Worm (Caenorhabditis elegans): ENCODE measurements around the gene kcnl-3.

kcnl-3 gene

ce11 chrX:5413510-5413909, 26.9 kb downstream of the kcnl-3 start, which contains the start of gene pks-1:
Gene pks-1, plus strand, starts transcription at chrX:5413810.
- TF ChIP-seq cnd-1 (tag; optimal IDR thresholded peaks at IDR 0.05) (no peak), lin-13 (tag; optimal IDR thresholded peaks at IDR 0.05) (no peak), lsy-2 (tag; optimal IDR thresholded peaks at IDR 0.05) (no peak), nhr-28 (tag; optimal IDR thresholded peaks at IDR 0.05) (no peak)

ce11 chrX:5414250-5414649, 27.6 kb downstream of the kcnl-3 start, which contains the start of gene C41A3.2:
Gene C41A3.2, minus strand, starts transcription at chrX:5414350.
- TF ChIP-seq pha-4 (tag; optimal IDR thresholded peaks at IDR 0.05), result no peak
- TF ChIP-seq flh-1 (GFP tag; optimal IDR thresholded peaks at IDR 0.05), result no peak
- no peak for TF ChIP-seq unc-120 (tag; optimal IDR thresholded peaks at IDR 0.05; ENCODE audit: poor library complexity, severe bottlenecking)
- no peak for TF ChIP-seq nhr-2 (tag; optimal IDR thresholded peaks at IDR 0.05)
- no peak for TF ChIP-seq lsy-2 (tag; optimal IDR thresholded peaks at IDR 0.05)

ce11 chrX:5429335-5429734, 42.7 kb downstream of the kcnl-3 start:
- peak; percentile 91 for TF ChIP-seq cnd-1 (tag; optimal IDR thresholded peaks at IDR 0.05)
- peak; percentile 71 for TF ChIP-seq elt-1 (tag; optimal IDR thresholded peaks at IDR 0.05; ENCODE audit: borderline replicate concordance, insufficient read depth)
- TF ChIP-seq mep-1 (tag; optimal IDR thresholded peaks at IDR 0.05), result peak; percentile 94
- TF ChIP-seq sem-2 (GFP tag; optimal IDR thresholded peaks at IDR 0.05), result no peak
- peak; percentile 88 for TF ChIP-seq lin-32 (GFP tag; optimal IDR thresholded peaks at IDR 0.05)
- TF ChIP-seq bed-3 (GFP tag; optimal IDR thresholded peaks at IDR 0.05), result no peak
- peak; percentile 79 for TF ChIP-seq ceh-83 (GFP tag; optimal IDR thresholded peaks at IDR 0.05)
- TF ChIP-seq unc-39 (tag; optimal IDR thresholded peaks at IDR 0.05), result peak; percentile 76
- peak; percentile 94 for TF ChIP-seq unc-62 (GFP tag; optimal IDR thresholded peaks at IDR 0.05)
- peak; percentile 99 for TF ChIP-seq pha-4 (tag; optimal IDR thresholded peaks at IDR 0.05)
- peak; percentile 93 for TF ChIP-seq ztf-11 (tag; optimal IDR thresholded peaks at IDR 0.05)
- TF ChIP-seq ceh-43 (GFP tag; optimal IDR thresholded peaks at IDR 0.05), result peak; percentile 75
- TF ChIP-seq hlh-1 (tag; optimal IDR thresholded peaks at IDR 0.05), result peak; percentile 97
- TF ChIP-seq M03D4.4 (tag; optimal IDR thresholded peaks at IDR 0.05), result peak; percentile 72
- TF ChIP-seq ham-2 (GFP tag; optimal IDR thresholded peaks at IDR 0.05), result peak; percentile 84
- peak; percentile 98 for TF ChIP-seq nhr-237 (tag; optimal IDR thresholded peaks at IDR 0.05)
- TF ChIP-seq nhr-76 (tag; optimal IDR thresholded peaks at IDR 0.05), result peak; percentile 72
- peak; percentile 92 for TF ChIP-seq ces-1 (GFP tag; optimal IDR thresholded peaks at IDR 0.05)
- TF ChIP-seq ceh-39 (tag; optimal IDR thresholded peaks at IDR 0.05), result no peak
- TF ChIP-seq lin-13 (tag; optimal IDR thresholded peaks at IDR 0.05), result peak; percentile 81
- TF ChIP-seq lsy-2 (tag; optimal IDR thresholded peaks at IDR 0.05), result no peak
- peak; percentile 40 for TF ChIP-seq nhr-28 (tag; optimal IDR thresholded peaks at IDR 0.05)
- TF ChIP-seq drap-1 (GFP tag; optimal IDR thresholded peaks at IDR 0.05), result peak; percentile 95
- no peak for TF ChIP-seq tbx-8 (GFP tag; optimal IDR thresholded peaks at IDR 0.05)
- TF ChIP-seq zip-8 (tag; optimal IDR thresholded peaks at IDR 0.05), result no peak
- TF ChIP-seq nhr-2 (tag; optimal IDR thresholded peaks at IDR 0.05), result no peak
- TF ChIP-seq elt-3 (tag; optimal IDR thresholded peaks at IDR 0.05), result peak; percentile 94
- peak; percentile 92 for TF ChIP-seq sptf-1 (tag; optimal IDR thresholded peaks at IDR 0.05)
- no peak for TF ChIP-seq blmp-1 (tag; optimal IDR thresholded peaks at IDR 0.05)
- no peak for TF ChIP-seq flh-1 (GFP tag; optimal IDR thresholded peaks at IDR 0.05)
- peak; percentile 91 for TF ChIP-seq unc-120 (tag; optimal IDR thresholded peaks at IDR 0.05; ENCODE audit: poor library complexity, severe bottlenecking)
- no peak for TF ChIP-seq snpc-4 (tag; optimal IDR thresholded peaks at IDR 0.05)
- TF ChIP-seq mls-2 (tag; optimal IDR thresholded peaks at IDR 0.05), result no peak
- TF ChIP-seq mab-5 (tag; optimal IDR thresholded peaks at IDR 0.05), result no peak
- TF ChIP-seq nhr-12 (tag; optimal IDR thresholded peaks at IDR 0.05), result peak; percentile 96

- TF ChIP-seq nhr-2 (tag; optimal IDR thresholded peaks at IDR 0.05) (no peak), M03D4.4 (tag; optimal IDR thresholded peaks at IDR 0.05) (no peak), nhr-237 (tag; optimal IDR thresholded peaks at IDR 0.05) (no peak), cnd-1 (tag; optimal IDR thresholded peaks at IDR 0.05) (no peak), snpc-4 (tag; optimal IDR thresholded peaks at IDR 0.05) (no peak), unc-62 (GFP tag; optimal IDR thresholded peaks at IDR 0.05) (no peak), unc-120 (tag; optimal IDR thresholded peaks at IDR 0.05; ENCODE audit: poor library complexity, severe bottlenecking) (no peak)
Measured at ce11 chrX:5433912-5434311, 47.3 kb downstream of the kcnl-3 start.

Data from whole organism, mixed stage, embryonic.